Worm (Caenorhabditis elegans): ENCODE measurements around the gene sft-4.

Gene sft-4

ce11 chrX:5816346-5816745 is 35.8 kb upstream of the sft-4 start:
- TF ChIP-seq cog-1 (tag; optimal IDR thresholded peaks at IDR 0.05) (peak; percentile 70), med-1 (GFP tag; optimal IDR thresholded peaks at IDR 0.05; ENCODE audit: insufficient read depth) (peak; percentile 17), flt-1 (GFP tag; IDR thresholded peaks at IDR 0.05) (no peak), ztf-29 (GFP tag; IDR thresholded peaks at IDR 0.05) (0 out of 2 replicates have a peak, but pooled peaks have one; percentile 29), tab-1 (GFP tag; IDR thresholded peaks at IDR 0.05) (0 out of 2 replicates have a peak, but pooled peaks have one; percentile 22)

ce11 chrX:5815343-5815742 is 34.8 kb upstream of the sft-4 start:
- no peak for TF ChIP-seq flt-1 (GFP tag; IDR thresholded peaks at IDR 0.05)
- no peak for TF ChIP-seq klf-2 (GFP tag; conservative IDR thresholded peaks at IDR 0.05)
- TF ChIP-seq ref-1 (GFP tag; conservative IDR thresholded peaks at IDR 0.05) = no peak
- TF ChIP-seq tab-1 (GFP tag; IDR thresholded peaks at IDR 0.05) = no peak
- no peak for TF ChIP-seq ztf-23 (GFP tag; IDR thresholded peaks at IDR 0.05)
- no peak for TF ChIP-seq T22C8.4 (GFP tag; IDR thresholded peaks at IDR 0.05)
- no peak for TF ChIP-seq ztf-29 (GFP tag; IDR thresholded peaks at IDR 0.05)
- no peak for TF ChIP-seq cog-1 (tag; optimal IDR thresholded peaks at IDR 0.05)
- no peak for TF ChIP-seq med-1 (GFP tag; optimal IDR thresholded peaks at IDR 0.05; ENCODE audit: insufficient read depth)

ce11 chrX:5814342-5814741 is 33.8 kb upstream of the sft-4 start:
- TF ChIP-seq tab-1 (GFP tag; IDR thresholded peaks at IDR 0.05) (no peak), flt-1 (GFP tag; IDR thresholded peaks at IDR 0.05) (no peak), T22C8.4 (GFP tag; IDR thresholded peaks at IDR 0.05) (no peak), ztf-23 (GFP tag; IDR thresholded peaks at IDR 0.05) (no peak), ztf-29 (GFP tag; IDR thresholded peaks at IDR 0.05) (no peak), klf-2 (GFP tag; conservative IDR thresholded peaks at IDR 0.05) (no peak), ref-1 (GFP tag; conservative IDR thresholded peaks at IDR 0.05) (no peak), cog-1 (tag; optimal IDR thresholded peaks at IDR 0.05) (no peak)

ce11 chrX:5813030-5813429 is 32.5 kb upstream of the sft-4 start:
- no peak for TF ChIP-seq flt-1 (GFP tag; IDR thresholded peaks at IDR 0.05)
- TF ChIP-seq klf-2 (GFP tag; conservative IDR thresholded peaks at IDR 0.05) = no peak
- TF ChIP-seq ztf-23 (GFP tag; IDR thresholded peaks at IDR 0.05) = no peak
- no peak for TF ChIP-seq med-1 (GFP tag; optimal IDR thresholded peaks at IDR 0.05; ENCODE audit: insufficient read depth)
- no peak for TF ChIP-seq tab-1 (GFP tag; IDR thresholded peaks at IDR 0.05)
- no peak for TF ChIP-seq cog-1 (tag; optimal IDR thresholded peaks at IDR 0.05)
- no peak for TF ChIP-seq ztf-29 (GFP tag; IDR thresholded peaks at IDR 0.05)
- TF ChIP-seq T22C8.4 (GFP tag; IDR thresholded peaks at IDR 0.05) = no peak

- TF ChIP-seq tab-1 (GFP tag; IDR thresholded peaks at IDR 0.05) (0 out of 2 replicates have a peak, but pooled peaks have one; percentile 24), ztf-23 (GFP tag; IDR thresholded peaks at IDR 0.05) (peak; percentile 73), ztf-29 (GFP tag; IDR thresholded peaks at IDR 0.05) (peak; percentile 12), med-1 (GFP tag; optimal IDR thresholded peaks at IDR 0.05; ENCODE audit: insufficient read depth) (peak; percentile 26), flt-1 (GFP tag; IDR thresholded peaks at IDR 0.05) (peak; percentile 85), ref-1 (GFP tag; conservative IDR thresholded peaks at IDR 0.05) (no peak), klf-2 (GFP tag; conservative IDR thresholded peaks at IDR 0.05) (0 out of 2 replicates have a peak, but pooled peaks have one; percentile 41), T22C8.4 (GFP tag; IDR thresholded peaks at IDR 0.05) (peak; percentile 55; the same call in 1 of the 2 replicates), cog-1 (tag; optimal IDR thresholded peaks at IDR 0.05) (peak; percentile 99)
Observed at ce11 chrX:5811997-5812562, 31.6 kb upstream of the sft-4 start.

ce11 chrX:5810677-5811076 is 30.2 kb upstream of the sft-4 start:
- TF ChIP-seq T22C8.4 (GFP tag; IDR thresholded peaks at IDR 0.05) (no peak), med-1 (GFP tag; optimal IDR thresholded peaks at IDR 0.05; ENCODE audit: insufficient read depth) (no peak), ztf-29 (GFP tag; IDR thresholded peaks at IDR 0.05) (no peak), ref-1 (GFP tag; conservative IDR thresholded peaks at IDR 0.05) (no peak), klf-2 (GFP tag; conservative IDR thresholded peaks at IDR 0.05) (no peak), cog-1 (tag; optimal IDR thresholded peaks at IDR 0.05) (no peak), ztf-23 (GFP tag; IDR thresholded peaks at IDR 0.05) (no peak), flt-1 (GFP tag; IDR thresholded peaks at IDR 0.05) (no peak), tab-1 (GFP tag; IDR thresholded peaks at IDR 0.05) (no peak)

ce11 chrX:5805872-5806472 is 25.4 kb upstream of the sft-4 start, which contains the start of gene F13D11.3:
F13D11.3 (minus strand) TSS chrX:5805922.
- TF ChIP-seq med-1 (GFP tag; optimal IDR thresholded peaks at IDR 0.05; ENCODE audit: insufficient read depth) = no peak
- no peak for TF ChIP-seq T22C8.4 (GFP tag; IDR thresholded peaks at IDR 0.05)
- no peak for TF ChIP-seq tab-1 (GFP tag; IDR thresholded peaks at IDR 0.05)

ce11 chrX:5803492-5803891 is 23.0 kb upstream of the sft-4 start:
- TF ChIP-seq klf-2 (GFP tag; conservative IDR thresholded peaks at IDR 0.05) (no peak), cog-1 (tag; optimal IDR thresholded peaks at IDR 0.05) (no peak), tab-1 (GFP tag; IDR thresholded peaks at IDR 0.05) (no peak), med-1 (GFP tag; optimal IDR thresholded peaks at IDR 0.05; ENCODE audit: insufficient read depth) (no peak), T22C8.4 (GFP tag; IDR thresholded peaks at IDR 0.05) (no peak), ztf-29 (GFP tag; IDR thresholded peaks at IDR 0.05) (no peak), ztf-23 (GFP tag; IDR thresholded peaks at IDR 0.05) (no peak), flt-1 (GFP tag; IDR thresholded peaks at IDR 0.05) (no peak), ref-1 (GFP tag; conservative IDR thresholded peaks at IDR 0.05) (no peak)

ce11 chrX:5802582-5802981 is 22.1 kb upstream of the sft-4 start:
- TF ChIP-seq klf-2 (GFP tag; conservative IDR thresholded peaks at IDR 0.05) (no peak), ztf-23 (GFP tag; IDR thresholded peaks at IDR 0.05) (no peak), ref-1 (GFP tag; conservative IDR thresholded peaks at IDR 0.05) (no peak), ztf-29 (GFP tag; IDR thresholded peaks at IDR 0.05) (no peak), T22C8.4 (GFP tag; IDR thresholded peaks at IDR 0.05) (no peak), flt-1 (GFP tag; IDR thresholded peaks at IDR 0.05) (no peak), tab-1 (GFP tag; IDR thresholded peaks at IDR 0.05) (no peak), cog-1 (tag; optimal IDR thresholded peaks at IDR 0.05) (no peak), med-1 (GFP tag; optimal IDR thresholded peaks at IDR 0.05; ENCODE audit: insufficient read depth) (no peak)
